Worm (Caenorhabditis elegans) whole organism, young adult: ENCODE results near the gene let-99.

Experiments used
- F23B12.7 ChIP-seq: sonication (generic microtip); optimal IDR thresholded peaks from 2 replicates; lab custom pipeline; 2017; ENCODE audit warnings: missing genetic modification characterization, mild to moderate bottlenecking, missing compliant biosample characterization, antibody characterized with exemption, moderate library complexity; ENCODE audit not compliant: insufficient read depth
- ZK185.1 ChIP-seq: sonication (generic microtip); optimal IDR thresholded peaks from 2 replicates; lab custom pipeline; 2016; ENCODE audit warnings: mild to moderate bottlenecking, missing genetic modification characterization, missing compliant biosample characterization; ENCODE audit not compliant: poor library complexity, severe bottlenecking
- lag-1 ChIP-seq: fragments of 200-800 bp; sonication (Bioruptor generic); IDR thresholded peaks from 2 replicates; pipeline ENCODE4 v1.3.6; 2022; ENCODE audit warnings: missing genetic modification reagents, missing genetic modification characterization, missing compliant biosample characterization
- sea-2 ChIP-seq: fragments of 200-800 bp; sonication (Bioruptor generic); IDR thresholded peaks from 2 replicates; pipeline ENCODE4 v1.3.6; 2022; ENCODE audit warnings: missing genetic modification characterization, missing compliant biosample characterization

- TF ChIP-seq ZK185.1 (tag; lab: Kevin White, UChicago) (no peak), sea-2 (GFP tag; lab: Robert Waterston, UW) (no peak), F23B12.7 (tag; lab: Kevin White, UChicago) (no peak), lag-1 (GFP tag; lab: Robert Waterston, UW) (no peak)
These were observed 15.7 kb upstream of the let-99 start for ce11 chrIV:12551944-12552343.
